Fruit fly (Drosophila melanogaster) whole organism, wandering third instar larva: ENCODE data around the gene CG5928.

ENCODE experiments used
- Abd-B ChIP-seq: fragments of >200 bp; optimal IDR thresholded peaks from 2 replicates; lab custom pipeline; 2017; ENCODE audit warnings: missing biosample characterization, missing genetic modification characterization
- CG32264 ChIP-seq: fragments of 200-800 bp; sonication (Bioruptor generic); optimal IDR thresholded peaks from 2 replicates; lab custom pipeline; 2016; ENCODE audit warnings: missing biosample characterization, missing genetic modification characterization
- CG9705 ChIP-seq: fragments of 200-800 bp; sonication (Bioruptor generic); optimal IDR thresholded peaks from 2 replicates; lab custom pipeline; 2018; ENCODE audit warnings: missing biosample characterization, mild to moderate bottlenecking, missing genetic modification characterization
- CrebA ChIP-seq: fragments of 200-800 bp; sonication (Bioruptor generic); optimal IDR thresholded peaks from 2 replicates; lab custom pipeline; 2016; ENCODE audit warnings: missing biosample characterization, mild to moderate bottlenecking, missing genetic modification characterization, borderline replicate concordance
- Dfd ChIP-seq: fragments of >200 bp; optimal IDR thresholded peaks from 2 replicates; lab custom pipeline; 2017; ENCODE audit warnings: missing biosample characterization, missing genetic modification characterization
- Dif ChIP-seq: fragments of 200-275, 200-300 bp; sonication (Bioruptor generic); optimal IDR thresholded peaks from 2 replicates; lab custom pipeline; 2018; ENCODE audit warnings: missing biosample characterization, missing genetic modification characterization; ENCODE audit not compliant: partially characterized antibody
- GATAd ChIP-seq: sonication (Bioruptor generic); optimal IDR thresholded peaks from 2 replicates; lab custom pipeline; 2016; ENCODE audit warnings: missing biosample characterization, missing genetic modification characterization
- HLH106 ChIP-seq: fragments of 200-800 bp; optimal IDR thresholded peaks from 3 replicates; lab custom pipeline; 2019; ENCODE audit warnings: missing biosample characterization, mild to moderate bottlenecking, missing genetic modification characterization, moderate library complexity
- Hnf4 ChIP-seq: fragments of 200-800 bp; sonication (Bioruptor generic); optimal IDR thresholded peaks from 2 replicates; lab custom pipeline; 2016; ENCODE audit warnings: missing biosample characterization, mild to moderate bottlenecking, missing genetic modification characterization
- Hr78 ChIP-seq: fragments of >200 bp; optimal IDR thresholded peaks from 2 replicates; lab custom pipeline; 2017; ENCODE audit warnings: missing biosample characterization, missing genetic modification characterization
- Hr83 ChIP-seq: fragments of 200-300 bp; sonication (Bioruptor generic); optimal IDR thresholded peaks from 2 replicates; lab custom pipeline; 2016; ENCODE audit warnings: missing biosample characterization, mild to moderate bottlenecking, missing genetic modification characterization, moderate library complexity; ENCODE audit not compliant: poor library complexity, severe bottlenecking
- Jra ChIP-seq: sonication (Bioruptor generic); optimal IDR thresholded peaks from 2 replicates; lab custom pipeline; 2016; ENCODE audit warnings: missing biosample characterization, missing genetic modification characterization
- Mio ChIP-seq: sonication (Bioruptor generic); optimal IDR thresholded peaks from 2 replicates; lab custom pipeline; 2016; ENCODE audit warnings: missing biosample characterization, missing genetic modification characterization
- Myc ChIP-seq: fragments of >200 bp; optimal IDR thresholded peaks from 2 replicates; lab custom pipeline; 2017
- N ChIP-seq: fragments of >200 bp; optimal IDR thresholded peaks from 2 replicates; lab custom pipeline; 2018; ENCODE audit warnings: missing biosample characterization, missing external identifiers, missing genetic modification characterization
- OdsH ChIP-seq: fragments of 200-800 bp; sonication (Bioruptor generic); optimal IDR thresholded peaks from 2 replicates; lab custom pipeline; 2016; ENCODE audit warnings: missing biosample characterization, mild to moderate bottlenecking, missing genetic modification characterization
- Rel ChIP-seq, 2 experiments: fragments of 200-800 bp; sonication (Bioruptor generic) in 1 of 2; optimal IDR thresholded peaks; 2 replicates in 1 of 2; 3 replicates in 1 of 2; lab custom pipeline; 2016 to 2019; ENCODE audit warnings: mild to moderate bottlenecking in 2 of 2, missing biosample characterization in 2 of 2, missing genetic modification characterization in 2 of 2, moderate library complexity in 1 of 2
- Sp1 ChIP-seq: fragments of 200-800 bp; sonication (Bioruptor generic); optimal IDR thresholded peaks from 3 replicates; lab custom pipeline; 2019; ENCODE audit warnings: missing biosample characterization, mild to moderate bottlenecking, missing genetic modification characterization, moderate library complexity
- Vsx2 ChIP-seq: fragments of 200-300, 225-300 bp; sonication (Bioruptor generic); optimal IDR thresholded peaks from 2 replicates; lab custom pipeline; 2018; ENCODE audit warnings: missing biosample characterization, missing genetic modification characterization; ENCODE audit not compliant: partially characterized antibody
- br ChIP-seq: fragments of 200-800 bp; sonication (Bioruptor generic); optimal IDR thresholded peaks from 2 replicates; lab custom pipeline; 2016; ENCODE audit warnings: missing biosample characterization, missing genetic modification characterization
- brk ChIP-seq: fragments of 200-800 bp; sonication (Bioruptor generic); optimal IDR thresholded peaks from 2 replicates; lab custom pipeline; 2016; ENCODE audit warnings: missing biosample characterization, mild to moderate bottlenecking, missing genetic modification characterization
- dl ChIP-seq, 2 experiments: fragments of 175-275, 200-275 bp in 1 of 2; fragments of 200-275 bp in 1 of 2; sonication (Bioruptor generic); optimal IDR thresholded peaks; lab custom pipeline; 2018; ENCODE audit warnings: mild to moderate bottlenecking in 2 of 2, missing biosample characterization in 2 of 2, missing genetic modification characterization in 2 of 2, moderate library complexity in 2 of 2; ENCODE audit not compliant: partially characterized antibody in 2 of 2, insufficient read depth in 1 of 2
- dmrt93B ChIP-seq: fragments of 200-800 bp; sonication (Bioruptor generic); optimal IDR thresholded peaks from 2 replicates; lab custom pipeline; 2018; ENCODE audit warnings: missing biosample characterization, mild to moderate bottlenecking, missing genetic modification characterization
- dsf ChIP-seq: sonication (Bioruptor generic); optimal IDR thresholded peaks from 2 replicates; lab custom pipeline; 2016; ENCODE audit warnings: missing biosample characterization, missing genetic modification characterization, borderline replicate concordance
- ey ChIP-seq: fragments of 200-800 bp; sonication (Bioruptor generic); optimal IDR thresholded peaks from 2 replicates; lab custom pipeline; 2016; ENCODE audit warnings: missing biosample characterization, missing genetic modification characterization
- foxo ChIP-seq, 2 experiments: fragments of 200-800 bp; sonication (Bioruptor generic); optimal IDR thresholded peaks; 2 replicates in 1 of 2; 3 replicates in 1 of 2; lab custom pipeline; 2016 to 2017; ENCODE audit warnings: missing biosample characterization in 2 of 2, missing genetic modification characterization in 2 of 2
- fru ChIP-seq: fragments of 200-800 bp; sonication (Bioruptor generic); optimal IDR thresholded peaks from 3 replicates; lab custom pipeline; 2016; ENCODE audit warnings: missing biosample characterization, mild to moderate bottlenecking, missing genetic modification characterization
- h ChIP-seq: fragments of 200-800 bp; sonication (Bioruptor generic); optimal IDR thresholded peaks from 3 replicates; lab custom pipeline; 2016; ENCODE audit warnings: missing biosample characterization, mild to moderate bottlenecking, missing genetic modification characterization
- jim ChIP-seq: fragments of 175-275, 200-325 bp; sonication (Bioruptor generic); optimal IDR thresholded peaks from 2 replicates; lab custom pipeline; 2016; ENCODE audit warnings: missing biosample characterization, mild to moderate bottlenecking, missing genetic modification characterization
- lola ChIP-seq: fragments of >200 bp; optimal IDR thresholded peaks from 2 replicates; lab custom pipeline; 2017; ENCODE audit warnings: missing biosample characterization, missing genetic modification characterization
- pan ChIP-seq: fragments of >200 bp; optimal IDR thresholded peaks from 2 replicates; lab custom pipeline; 2017
- psq ChIP-seq: fragments of 200-800 bp; sonication (Bioruptor generic); optimal IDR thresholded peaks from 3 replicates; lab custom pipeline; 2017; ENCODE audit warnings: missing biosample characterization, mild to moderate bottlenecking, missing genetic modification characterization, moderate library complexity
- rgr ChIP-seq: fragments of 200-800 bp; sonication (Bioruptor generic); optimal IDR thresholded peaks from 3 replicates; lab custom pipeline; 2016; ENCODE audit warnings: missing biosample characterization, mild to moderate bottlenecking, missing genetic modification characterization
- sage ChIP-seq: fragments of 200-800 bp; sonication (Bioruptor generic); optimal IDR thresholded peaks from 2 replicates; lab custom pipeline; 2016; ENCODE audit warnings: missing biosample characterization, mild to moderate bottlenecking, missing genetic modification characterization
- sv ChIP-seq: fragments of 200-800 bp; sonication (Bioruptor generic); optimal IDR thresholded peaks from 3 replicates; lab custom pipeline; 2016; ENCODE audit warnings: missing biosample characterization, missing genetic modification characterization
- tai ChIP-seq: sonication (Bioruptor generic); optimal IDR thresholded peaks from 2 replicates; lab custom pipeline; 2016; ENCODE audit warnings: missing biosample characterization, missing genetic modification characterization
- usp ChIP-seq: fragments of >200 bp; optimal IDR thresholded peaks from 2 replicates; lab custom pipeline; 2017; ENCODE audit warnings: missing biosample characterization, missing genetic modification characterization
- woc ChIP-seq: sonication (Bioruptor generic); optimal IDR thresholded peaks from 2 replicates; lab custom pipeline; 2016; ENCODE audit warnings: missing biosample characterization, mild to moderate bottlenecking, missing genetic modification characterization

The CG5928 gene

dm6 chrX:6021414-6021813, 46.3 kb upstream of the CG5928 start:
- TF ChIP-seq Hnf4 (GFP tag; lab: Kevin White, UChicago) (peak; percentile 58), Vsx2 (no peak), Hr83 (GFP tag; lab: Kevin White, UChicago) (no peak), Myc (lab: Kevin White, UChicago) (no peak), woc (GFP tag; lab: Kevin White, UChicago) (peak; percentile 59), ey (GFP tag; lab: Kevin White, UChicago) (peak; percentile 60), lola (GFP tag; lab: Kevin White, UChicago) (no peak), dmrt93B (GFP tag; lab: Kevin White, UChicago) (no peak), CG9705 (GFP tag; lab: Kevin White, UChicago) (no peak), OdsH (GFP tag; lab: Kevin White, UChicago) (peak; percentile 6), Sp1 (GFP tag; lab: Kevin White, UChicago) (peak; percentile 43), Dfd (GFP tag; lab: Kevin White, UChicago) (no peak), usp (GFP tag; lab: Kevin White, UChicago) (no peak), h (peak; percentile 53), rgr (GFP tag; lab: Kevin White, UChicago) (peak; percentile 41), N (GFP tag; lab: Kevin White, UChicago) (no peak), sage (GFP tag; lab: Kevin White, UChicago) (peak; percentile 25), Mio (GFP tag; lab: Kevin White, UChicago) (no peak), psq (GFP tag; lab: Kevin White, UChicago) (peak; percentile 2), CG32264 (GFP tag; lab: Kevin White, UChicago) (no peak), foxo (GFP tag; optimal IDR thresholded peaks at IDR 0.05; lab: Kevin White, UChicago) (peak in 1 of 2 experiments; percentile 58), CrebA (GFP tag; lab: Kevin White, UChicago) (no peak), dsf (GFP tag; lab: Kevin White, UChicago) (no peak), jim (GFP tag; lab: Kevin White, UChicago) (no peak), brk (GFP tag; lab: Kevin White, UChicago) (no peak), pan (lab: Kevin White, UChicago) (no peak), fru (peak; percentile 71), Jra (GFP tag; lab: Kevin White, UChicago) (peak; percentile 31), HLH106 (tag; lab: Kevin White, UChicago) (peak; percentile 61), GATAd (GFP tag; lab: Kevin White, UChicago) (no peak), Dif (GFP tag; lab: Kevin White, UChicago) (no peak), dl (GFP tag; optimal IDR thresholded peaks at IDR 0.05; lab: Kevin White, UChicago; ENCODE audit: insufficient read depth in 1 of 2, partially characterized antibody in 2 of 2) (no peak), tai (GFP tag; lab: Kevin White, UChicago) (peak; percentile 56), Hr78 (GFP tag; lab: Kevin White, UChicago) (no peak), br (GFP tag; lab: Kevin White, UChicago) (peak; percentile 64), Rel (GFP tag; optimal IDR thresholded peaks at IDR 0.05; lab: Kevin White, UChicago) (no peak), Rel (tag; optimal IDR thresholded peaks at IDR 0.05; lab: Kevin White, UChicago) (no peak), Abd-B (GFP tag; lab: Kevin White, UChicago) (no peak), sv (GFP tag; lab: Kevin White, UChicago) (no peak)

dm6 chrX:6022090-6022489, 45.7 kb upstream of the CG5928 start:
- TF ChIP-seq Hr83 (GFP tag; lab: Kevin White, UChicago) (no peak), OdsH (GFP tag; lab: Kevin White, UChicago) (peak; percentile 51), dl (GFP tag; optimal IDR thresholded peaks at IDR 0.05; lab: Kevin White, UChicago; ENCODE audit: insufficient read depth in 1 of 2, partially characterized antibody in 2 of 2) (no peak), dmrt93B (GFP tag; lab: Kevin White, UChicago) (peak; percentile 18), Vsx2 (no peak), sv (GFP tag; lab: Kevin White, UChicago) (no peak), foxo (GFP tag; optimal IDR thresholded peaks at IDR 0.05; lab: Kevin White, UChicago) (peak in 1 of 2 experiments; percentile 60), br (GFP tag; lab: Kevin White, UChicago) (peak; percentile 47), Jra (GFP tag; lab: Kevin White, UChicago) (no peak), rgr (GFP tag; lab: Kevin White, UChicago) (peak; percentile 42), HLH106 (tag; lab: Kevin White, UChicago) (peak; percentile 51), Mio (GFP tag; lab: Kevin White, UChicago) (no peak), fru (peak; percentile 42), CrebA (GFP tag; lab: Kevin White, UChicago) (no peak), h (peak; percentile 61), psq (GFP tag; lab: Kevin White, UChicago) (peak; percentile 17), Rel (GFP tag; optimal IDR thresholded peaks at IDR 0.05; lab: Kevin White, UChicago) (no peak), Rel (tag; optimal IDR thresholded peaks at IDR 0.05; lab: Kevin White, UChicago) (no peak), CG32264 (GFP tag; lab: Kevin White, UChicago) (no peak), Hnf4 (GFP tag; lab: Kevin White, UChicago) (peak; percentile 27), CG9705 (GFP tag; lab: Kevin White, UChicago) (no peak), sage (GFP tag; lab: Kevin White, UChicago) (no peak), Sp1 (GFP tag; lab: Kevin White, UChicago) (peak; percentile 44), brk (GFP tag; lab: Kevin White, UChicago) (no peak), pan (lab: Kevin White, UChicago) (no peak), usp (GFP tag; lab: Kevin White, UChicago) (no peak), woc (GFP tag; lab: Kevin White, UChicago) (no peak), ey (GFP tag; lab: Kevin White, UChicago) (peak; percentile 30), N (GFP tag; lab: Kevin White, UChicago) (no peak), GATAd (GFP tag; lab: Kevin White, UChicago) (no peak)
- TF ChIP-seq, all 38 proteins: peak for 12
